Worm (Caenorhabditis elegans): ENCODE measurements around the gene pqn-87.
A peak's percentile ranks its signal among the peaks of the same experiment; 100 is the strongest.

Gene pqn-87

DNA sequence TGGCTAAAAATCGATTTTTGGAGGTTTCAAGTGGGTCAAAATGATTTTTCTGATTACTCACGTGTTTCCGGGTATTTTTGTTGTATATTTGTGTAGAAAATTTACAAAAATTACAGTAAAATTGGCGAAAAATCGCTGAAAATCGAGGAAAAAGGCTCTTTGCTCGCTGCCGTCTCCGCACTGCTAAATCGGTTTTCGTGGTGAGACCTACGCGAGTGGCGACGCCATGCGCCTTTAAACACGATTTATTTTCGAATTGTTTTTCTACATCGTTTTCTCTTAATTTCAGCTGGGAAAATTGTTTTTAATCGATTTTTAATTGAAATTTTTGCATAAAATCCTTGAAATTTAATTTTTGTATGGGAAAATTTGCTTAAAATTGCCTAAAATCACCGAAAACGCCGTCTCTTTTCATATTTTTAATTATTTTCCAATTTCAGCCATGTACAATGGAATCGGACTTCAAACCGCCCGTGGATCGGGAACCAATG lies at the start of gene pqn-87, which contains the start of gene rsr-2:
pqn-87 (minus strand) TSS at position 171 of the 491 bp plus-strand sequence.
rsr-2 (plus strand) TSS at position 441 of the 491 bp plus-strand sequence.
- TF ChIP-seq lsy-2 (tag; optimal IDR thresholded peaks at IDR 0.05), result peak in 1 of 2 experiments; percentile 53
- TF ChIP-seq skn-1 (tag; optimal IDR thresholded peaks at IDR 0.05), result no peak
- TF ChIP-seq mes-2 (tag; optimal IDR thresholded peaks at IDR 0.05; ENCODE audit: poor library complexity, severe bottlenecking), result peak; percentile 59
- no peak for TF ChIP-seq set-16 (GFP tag; IDR thresholded peaks at IDR 0.05)
- no peak for TF ChIP-seq vab-7 (GFP tag; IDR thresholded peaks at IDR 0.05)
- TF ChIP-seq saeg-2 (GFP tag; IDR thresholded peaks at IDR 0.05), result no peak
- TF ChIP-seq arid-1 (GFP tag; conservative IDR thresholded peaks at IDR 0.05), result no peak
- TF ChIP-seq zfp-3 (GFP tag; conservative IDR thresholded peaks at IDR 0.05), result no peak
- TF ChIP-seq nhr-102 (tag; optimal IDR thresholded peaks at IDR 0.05), result no peak
- no peak for TF ChIP-seq unc-39 (tag; optimal IDR thresholded peaks at IDR 0.05)
- no peak for TF ChIP-seq jun-1 (tag; optimal IDR thresholded peaks at IDR 0.05)
- 0 out of 2 replicates have a peak, but pooled peaks have one; percentile 19 for TF ChIP-seq lin-38 (GFP tag; IDR thresholded peaks at IDR 0.05)
- no peak for TF ChIP-seq spr-3 (GFP tag; optimal IDR thresholded peaks at IDR 0.05)
- TF ChIP-seq lin-1 (GFP tag; IDR thresholded peaks at IDR 0.05), result no peak
- TF ChIP-seq dpl-1 (GFP tag; optimal IDR thresholded peaks at IDR 0.05), result peak; percentile 48
- no peak for TF ChIP-seq ama-1 (optimal IDR thresholded peaks at IDR 0.05)
- TF ChIP-seq ceh-20 (GFP tag; IDR thresholded peaks at IDR 0.05), result no peak
- no peak for TF ChIP-seq Y5F2A.4 (GFP tag; optimal IDR thresholded peaks at IDR 0.05)
- TF ChIP-seq nhr-41 (GFP tag; IDR thresholded peaks at IDR 0.05), result no peak
- no peak for TF ChIP-seq nhr-42 (GFP tag; IDR thresholded peaks at IDR 0.05)
- peak; percentile 38 for TF ChIP-seq aha-1 (tag)
- TF ChIP-seq lin-39 (tag; optimal IDR thresholded peaks at IDR 0.05), result no peak
- no peak for TF ChIP-seq F26F4.8 (GFP tag; conservative IDR thresholded peaks at IDR 0.05)
- no peak for TF ChIP-seq ceh-62 (tag; optimal IDR thresholded peaks at IDR 0.05)
- no peak for TF ChIP-seq dmd-8 (GFP tag; IDR thresholded peaks at IDR 0.05)
- TF ChIP-seq nhr-111 (GFP tag; optimal IDR thresholded peaks at IDR 0.05), result no peak
- no peak for TF ChIP-seq mxl-2 (GFP tag; conservative IDR thresholded peaks at IDR 0.05)
- TF ChIP-seq tra-1 (GFP tag; IDR thresholded peaks at IDR 0.05), result no peak
- TF ChIP-seq snpc-1.2 (GFP tag; IDR thresholded peaks at IDR 0.05), result no peak
- no peak for TF ChIP-seq daf-8 (GFP tag; IDR thresholded peaks at IDR 0.05)
- TF ChIP-seq tag-97 (GFP tag; IDR thresholded peaks at IDR 0.05), result no peak
- TF ChIP-seq ctbp-1 (GFP tag; IDR thresholded peaks at IDR 0.05), result no peak
- TF ChIP-seq ceh-28 (tag; optimal IDR thresholded peaks at IDR 0.05), result no peak
- no peak for TF ChIP-seq nhr-237 (tag; optimal IDR thresholded peaks at IDR 0.05)
- TF ChIP-seq egl-43 (GFP tag; IDR thresholded peaks at IDR 0.05), result no peak
- TF ChIP-seq ztf-11 (tag; optimal IDR thresholded peaks at IDR 0.05), result no peak
- no peak for TF ChIP-seq daf-16 (GFP tag; optimal IDR thresholded peaks at IDR 0.05)
- no peak for TF ChIP-seq daf-16 (tag; optimal IDR thresholded peaks at IDR 0.05)
- TF ChIP-seq F44E2.7 (GFP tag; IDR thresholded peaks at IDR 0.05), result no peak
- no peak for TF ChIP-seq madf-9 (GFP tag; conservative IDR thresholded peaks at IDR 0.05)
- TF ChIP-seq aly-2 (tag; optimal IDR thresholded peaks at IDR 0.05), result no peak
- TF ChIP-seq ceh-32 (tag; optimal IDR thresholded peaks at IDR 0.05; ENCODE audit: poor library complexity), result no peak
- TF ChIP-seq hlh-11 (tag; optimal IDR thresholded peaks at IDR 0.05), result no peak
- no peak for TF ChIP-seq D1046.2 (GFP tag; IDR thresholded peaks at IDR 0.05)
- TF ChIP-seq pha-4 (GFP tag; IDR thresholded peaks at IDR 0.05), result no peak
- TF ChIP-seq pha-4 (tag; optimal IDR thresholded peaks at IDR 0.05), result no peak
- peak; percentile 32 for TF ChIP-seq hlh-30 (tag; optimal IDR thresholded peaks at IDR 0.05; ENCODE audit: insufficient read depth)
- no peak for TF ChIP-seq cey-2 (tag; optimal IDR thresholded peaks at IDR 0.05; ENCODE audit: borderline replicate concordance, insufficient read depth)
- peak; percentile 23 for TF ChIP-seq rbr-2 (tag; optimal IDR thresholded peaks at IDR 0.05)
- 0 out of 2 replicates have a peak, but pooled peaks have one; percentile 42 for TF ChIP-seq hmg-1.1 (GFP tag; IDR thresholded peaks at IDR 0.05)
- TF ChIP-seq nhr-48 (tag; optimal IDR thresholded peaks at IDR 0.05), result no peak

Data from whole organism, L4 larva.